Worm (Caenorhabditis elegans): ENCODE data around the gene F49A5.10.

DNA sequence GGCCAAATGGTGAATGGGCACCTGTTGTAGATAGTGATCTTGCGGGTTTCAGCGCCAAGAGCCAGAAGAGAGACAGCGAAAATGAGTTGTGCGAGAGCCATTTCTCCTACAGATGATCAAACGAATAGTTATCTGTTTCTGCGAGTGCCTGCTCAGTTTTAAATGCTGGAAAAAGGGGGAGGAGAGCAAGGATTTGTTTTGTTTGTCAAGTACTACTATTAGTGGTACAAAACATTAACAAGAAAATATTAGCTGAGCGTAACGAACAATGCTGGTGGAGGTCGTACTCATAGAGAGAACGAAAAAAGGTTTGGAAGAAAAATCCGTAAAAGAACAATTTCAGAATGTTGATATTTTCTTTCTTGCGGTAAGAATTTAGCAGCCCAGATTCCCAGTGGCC is 3.7 kb upstream of the F49A5.10 start, which contains the start of gene thn-4:
- TF ChIP-seq hmg-4 (GFP tag; optimal IDR thresholded peaks at IDR 0.05) (no peak), ama-1 (optimal IDR thresholded peaks at IDR 0.05) (no peak), B0310.2 (tag; optimal IDR thresholded peaks at IDR 0.05) (no peak), ets-7 (tag; optimal IDR thresholded peaks at IDR 0.05) (no peak), tbx-11 (GFP tag; IDR thresholded peaks at IDR 0.05) (no peak), scrt-1 (GFP tag; IDR thresholded peaks at IDR 0.05) (no peak), flt-1 (GFP tag; IDR thresholded peaks at IDR 0.05) (no peak), ceh-36 (tag; optimal IDR thresholded peaks at IDR 0.05) (no peak), F13C5.2 (tag; optimal IDR thresholded peaks at IDR 0.05) (no peak), aly-1 (tag; optimal IDR thresholded peaks at IDR 0.05) (no peak)

All from whole organism, early embryonic.